Fruit fly (Drosophila melanogaster) whole organism, embryonic: ENCODE data around the gene Mvl.

ENCODE experiments used
- Ada2b ChIP-seq: fragments of 200-800 bp; sonication (Bioruptor generic); IDR thresholded peaks from 2 replicates; pipeline ENCODE4 v1.3.6; 2022; ENCODE audit warnings: missing biosample characterization, missing genetic modification characterization
- C15 ChIP-seq: fragments of 200-800 bp; sonication (Bioruptor generic); IDR thresholded peaks from 3 replicates; pipeline ENCODE4 v1.3.6; 2022; ENCODE audit warnings: missing biosample characterization, missing genetic modification characterization
- CG11398 ChIP-seq: fragments of 200-800 bp; sonication (Bioruptor generic); optimal IDR thresholded peaks from 2 replicates; lab custom pipeline; 2016; ENCODE audit warnings: missing biosample characterization, missing genetic modification characterization
- CG12942 ChIP-seq: fragments of 200-800 bp; sonication (Bioruptor generic); optimal IDR thresholded peaks from 3 replicates; lab custom pipeline; 2016; ENCODE audit warnings: missing biosample characterization, missing genetic modification characterization
- CG13894 ChIP-seq: fragments of 200-800 bp; sonication (Bioruptor generic); optimal IDR thresholded peaks from 3 replicates; lab custom pipeline; 2018; ENCODE audit warnings: missing biosample characterization, mild to moderate bottlenecking, missing genetic modification characterization, moderate library complexity
- CG15696 ChIP-seq: fragments of 200-800 bp; sonication (Bioruptor generic); optimal IDR thresholded peaks from 2 replicates; lab custom pipeline; 2019; ENCODE audit warnings: missing biosample characterization, mild to moderate bottlenecking, missing genetic modification characterization, moderate library complexity
- CG16779 ChIP-seq: fragments of 200-800 bp; sonication (Bioruptor generic); IDR thresholded peaks from 2 replicates; pipeline ENCODE4 v1.3.6; 2022; ENCODE audit warnings: missing biosample characterization, missing genetic modification characterization
- CG16813 ChIP-seq: fragments of 200-800 bp; sonication (Bioruptor generic); IDR thresholded peaks from 3 replicates; pipeline ENCODE4 v1.3.6; 2022; ENCODE audit warnings: missing biosample characterization, missing genetic modification characterization; ENCODE audit not compliant: partially characterized antibody
- CG17912 ChIP-seq: fragments of 200-800 bp; sonication (Bioruptor generic); optimal IDR thresholded peaks from 2 replicates; lab custom pipeline; 2018; ENCODE audit warnings: missing biosample characterization, mild to moderate bottlenecking, missing genetic modification characterization
- CG1832 ChIP-seq: fragments of 200-800 bp; sonication (Bioruptor generic); optimal IDR thresholded peaks from 2 replicates; lab custom pipeline; 2017; ENCODE audit warnings: missing biosample characterization, mild to moderate bottlenecking, missing genetic modification characterization, inconsistent platforms
- CG2116 ChIP-seq: fragments of 200-800 bp; sonication (Bioruptor generic); optimal IDR thresholded peaks from 3 replicates; lab custom pipeline; 2018; ENCODE audit warnings: missing biosample characterization, mild to moderate bottlenecking, missing genetic modification characterization
- CG30020 ChIP-seq: fragments of 200-800 bp; optimal IDR thresholded peaks from 2 replicates; lab custom pipeline; 2019; ENCODE audit warnings: missing biosample characterization, mild to moderate bottlenecking, missing genetic modification characterization, moderate library complexity
- CG34422 ChIP-seq: fragments of 200-800 bp; sonication (Bioruptor generic); IDR thresholded peaks from 3 replicates; pipeline ENCODE4 v1.3.6; 2022; ENCODE audit warnings: missing biosample characterization, missing genetic modification characterization
- CG3847 ChIP-seq: fragments of 200-800 bp; sonication (Bioruptor generic); IDR thresholded peaks from 2 replicates; pipeline ENCODE4 v1.3.6; 2022; ENCODE audit warnings: missing biosample characterization, missing genetic modification characterization
- CG3995 ChIP-seq: fragments of 200-800 bp; sonication (Bioruptor generic); optimal IDR thresholded peaks from 3 replicates; lab custom pipeline; 2016; ENCODE audit warnings: missing biosample characterization, missing genetic modification characterization
- CG43689 ChIP-seq: fragments of 200-800 bp; sonication (Bioruptor generic); IDR thresholded peaks from 2 replicates; pipeline ENCODE4 v1.3.6; 2022; ENCODE audit warnings: missing biosample characterization, missing genetic modification characterization
- CG4404 ChIP-seq: fragments of 200-800 bp; sonication (Bioruptor generic); IDR thresholded peaks from 2 replicates; pipeline ENCODE4 v1.3.6; 2022; ENCODE audit warnings: missing biosample characterization, missing genetic modification characterization
- CG4730 ChIP-seq: fragments of 200-800 bp; sonication (Bioruptor generic); IDR thresholded peaks from 2 replicates; pipeline ENCODE4 v1.3.6; 2022; ENCODE audit warnings: missing biosample characterization, missing genetic modification characterization
- CG6683 ChIP-seq: fragments of 200-800 bp; sonication (Bioruptor generic); optimal IDR thresholded peaks from 2 replicates; lab custom pipeline; 2017; ENCODE audit warnings: missing biosample characterization, mild to moderate bottlenecking, missing genetic modification characterization, missing genetic modification reagents
- CG7987 ChIP-seq: fragments of 200-800 bp; sonication (Bioruptor generic); optimal IDR thresholded peaks from 2 replicates; lab custom pipeline; 2018; ENCODE audit warnings: missing biosample characterization, mild to moderate bottlenecking, missing genetic modification characterization, moderate library complexity
- CG9727 ChIP-seq: fragments of 200-800 bp; sonication (Bioruptor generic); optimal IDR thresholded peaks from 3 replicates; lab custom pipeline; 2017; ENCODE audit warnings: missing biosample characterization, mild to moderate bottlenecking, missing genetic modification characterization
- CG9797 ChIP-seq: fragments of 200-800 bp; sonication (Bioruptor generic); optimal IDR thresholded peaks from 3 replicates; lab custom pipeline; 2018; ENCODE audit warnings: missing biosample characterization, mild to moderate bottlenecking, missing genetic modification characterization
- CHES-1-like ChIP-seq: fragments of 200-800 bp; sonication (Bioruptor generic); optimal IDR thresholded peaks from 2 replicates; lab custom pipeline; 2016; ENCODE audit warnings: missing biosample characterization, missing genetic modification characterization
- CkIIα-i1 ChIP-seq: fragments of 200-800 bp; sonication (Bioruptor generic); IDR thresholded peaks from 2 replicates; pipeline ENCODE4 v1.3.6; 2022; ENCODE audit warnings: missing biosample characterization, missing genetic modification characterization
- CoRest ChIP-seq: fragments of 200-800 bp; sonication (Bioruptor generic); optimal IDR thresholded peaks from 3 replicates; lab custom pipeline; 2018; ENCODE audit warnings: missing biosample characterization, mild to moderate bottlenecking, missing genetic modification characterization, moderate library complexity
- Dek ChIP-seq: fragments of 200-800 bp; sonication (Bioruptor generic); optimal IDR thresholded peaks from 3 replicates; lab custom pipeline; 2019; ENCODE audit warnings: missing biosample characterization, mild to moderate bottlenecking, missing genetic modification characterization, moderate library complexity
- Elba2 ChIP-seq: fragments of 200-800 bp; sonication (Bioruptor generic); optimal IDR thresholded peaks from 3 replicates; lab custom pipeline; 2016; ENCODE audit warnings: missing biosample characterization, missing genetic modification characterization
- H15 ChIP-seq: fragments of 200-800 bp; sonication (Bioruptor generic); IDR thresholded peaks from 3 replicates; pipeline ENCODE4 v1.3.6; 2022; ENCODE audit warnings: missing biosample characterization, missing genetic modification characterization
- Hey ChIP-seq: fragments of 200-800 bp; sonication (Bioruptor generic); optimal IDR thresholded peaks from 3 replicates; lab custom pipeline; 2018; ENCODE audit warnings: missing biosample characterization, mild to moderate bottlenecking, missing genetic modification characterization
- Hsf ChIP-seq: fragments of 200-800 bp; sonication (Bioruptor generic); optimal IDR thresholded peaks from 3 replicates; lab custom pipeline; 2016; ENCODE audit warnings: missing biosample characterization, missing genetic modification characterization
- MBD-R2 ChIP-seq: fragments of 200-800 bp; sonication (Bioruptor generic); IDR thresholded peaks from 2 replicates; pipeline ENCODE4 v1.3.6; 2022; ENCODE audit warnings: missing biosample characterization, missing genetic modification characterization
- Side ChIP-seq: fragments of 200-800 bp; sonication (Bioruptor generic); optimal IDR thresholded peaks from 2 replicates; lab custom pipeline; 2016; ENCODE audit warnings: missing biosample characterization, missing genetic modification characterization
- Sox102F ChIP-seq: fragments of 200-800 bp; sonication (Bioruptor generic); optimal IDR thresholded peaks from 2 replicates; lab custom pipeline; 2018; ENCODE audit warnings: missing biosample characterization, mild to moderate bottlenecking, missing genetic modification characterization, moderate library complexity
- Spps ChIP-seq: fragments of 200-800 bp; sonication (Bioruptor generic); optimal IDR thresholded peaks from 2 replicates; lab custom pipeline; 2018; ENCODE audit warnings: missing biosample characterization, mild to moderate bottlenecking, missing genetic modification characterization
- Stat92E ChIP-seq, 3 experiments: fragments of >200 bp in 2 of 3; fragments of 200-800 bp in 1 of 3; sonication (Bioruptor generic) in 1 of 3; optimal IDR thresholded peaks; 2 replicates each; lab custom pipeline; 2017 to 2019; ENCODE audit warnings: missing biosample characterization in 3 of 3, missing genetic modification characterization in 3 of 3, mild to moderate bottlenecking in 1 of 3, moderate library complexity in 1 of 3
- Taf1 ChIP-seq: fragments of 200-800 bp; sonication (Bioruptor generic); IDR thresholded peaks from 2 replicates; pipeline ENCODE4 v1.3.6; 2022; ENCODE audit warnings: missing biosample characterization, missing genetic modification characterization
- Xbp1 ChIP-seq: fragments of 200-800 bp; sonication (Bioruptor generic); optimal IDR thresholded peaks from 3 replicates; lab custom pipeline; 2016; ENCODE audit warnings: missing biosample characterization, mild to moderate bottlenecking, missing genetic modification characterization
- ab ChIP-seq: fragments of 200-800 bp; sonication (Bioruptor generic); optimal IDR thresholded peaks from 2 replicates; lab custom pipeline; 2016; ENCODE audit warnings: missing biosample characterization, missing genetic modification characterization
- br ChIP-seq: fragments of >200 bp; optimal IDR thresholded peaks from 2 replicates; lab custom pipeline; 2017
- croc ChIP-seq: fragments of 200-800 bp; sonication (Bioruptor generic); conservative IDR thresholded peaks from 3 replicates; pipeline ENCODE4 v1.3.6; 2022; ENCODE audit warnings: missing biosample characterization, missing genetic modification characterization
- eyg ChIP-seq: fragments of 200-800 bp; sonication (Bioruptor generic); optimal IDR thresholded peaks from 3 replicates; lab custom pipeline; 2016; ENCODE audit warnings: missing biosample characterization, missing genetic modification characterization
- gcm ChIP-seq: fragments of 200-800 bp; sonication (Bioruptor generic); optimal IDR thresholded peaks from 2 replicates; lab custom pipeline; 2019; ENCODE audit warnings: missing biosample characterization, mild to moderate bottlenecking, missing genetic modification characterization, moderate library complexity
- gsb ChIP-seq: fragments of 200-800 bp; sonication (Bioruptor generic); IDR thresholded peaks from 2 replicates; pipeline ENCODE4 v1.3.6; 2022; ENCODE audit warnings: missing biosample characterization, missing genetic modification characterization
- kah ChIP-seq: fragments of 200-800 bp; sonication (Bioruptor generic); optimal IDR thresholded peaks from 2 replicates; lab custom pipeline; 2018; ENCODE audit warnings: missing biosample characterization, mild to moderate bottlenecking, missing genetic modification characterization
- lola ChIP-seq, 3 experiments: fragments of >200 bp in 2 of 3; fragments of 200-800 bp in 1 of 3; sonication (Bioruptor generic) in 1 of 3; optimal IDR thresholded peaks; 2 replicates each; lab custom pipeline; 2017 to 2019; ENCODE audit warnings: missing biosample characterization in 3 of 3, missing genetic modification characterization in 3 of 3, mild to moderate bottlenecking in 1 of 3, moderate library complexity in 1 of 3
- pzg ChIP-seq: fragments of 200-800 bp; sonication (Bioruptor generic); optimal IDR thresholded peaks from 3 replicates; lab custom pipeline; 2018; ENCODE audit warnings: missing biosample characterization, mild to moderate bottlenecking, missing genetic modification characterization, moderate library complexity
- sd ChIP-seq: fragments of 200-800 bp; sonication (Bioruptor generic); optimal IDR thresholded peaks from 3 replicates; lab custom pipeline; 2018; ENCODE audit warnings: missing biosample characterization, mild to moderate bottlenecking, missing genetic modification characterization, moderate library complexity
- slp2 ChIP-seq: fragments of 200-800 bp; sonication (Bioruptor generic); optimal IDR thresholded peaks from 2 replicates; lab custom pipeline; 2016; ENCODE audit warnings: missing biosample characterization, missing genetic modification characterization
- sug ChIP-seq: fragments of 200-800 bp; optimal IDR thresholded peaks from 2 replicates; lab custom pipeline; 2019; ENCODE audit warnings: missing biosample characterization, mild to moderate bottlenecking, missing genetic modification characterization, moderate library complexity
- zen ChIP-seq: fragments of 200-800 bp; sonication (Bioruptor generic); optimal IDR thresholded peaks from 3 replicates; lab custom pipeline; 2018; ENCODE audit warnings: missing biosample characterization, mild to moderate bottlenecking, missing genetic modification characterization, moderate library complexity

Mvl gene

dm6 chr3R:21065010-21065695, 4.6 kb upstream of the Mvl start, which contains the start of gene AnxB9 (continued):
- TF ChIP-seq Hey (tag; lab: Kevin White, UChicago): no peak
- TF ChIP-seq CG43689 (GFP tag; lab: Robert Waterston, UW): no peak
- TF ChIP-seq CG4730: no peak
- TF ChIP-seq Side (GFP tag; lab: Kevin White, UChicago): peak; percentile 42
- peak; percentile 94 for TF ChIP-seq sd (tag; lab: Kevin White, UChicago)
- no peak for TF ChIP-seq gsb
- no peak for TF ChIP-seq Taf1
- no peak for TF ChIP-seq CG30020 (tag; lab: Kevin White, UChicago)
- no peak for TF ChIP-seq CoRest (tag; lab: Kevin White, UChicago)
- no peak for TF ChIP-seq br (lab: Kevin White, UChicago)
- TF ChIP-seq CG6683 (GFP tag; lab: Kevin White, UChicago): no peak
- TF ChIP-seq MBD-R2 (GFP tag; lab: Robert Waterston, UW): no peak
- TF ChIP-seq Sox102F (GFP tag; lab: Kevin White, UChicago): no peak
- TF ChIP-seq Stat92E (GFP tag; optimal IDR thresholded peaks at IDR 0.05; lab: Kevin White, UChicago): peak in 1 of 3 experiments; percentile 37
- no peak for TF ChIP-seq Ada2b (GFP tag; lab: Robert Waterston, UW)
- no peak for TF ChIP-seq CG4404
- TF ChIP-seq gcm (GFP tag; lab: Kevin White, UChicago): no peak
- TF ChIP-seq Elba2 (GFP tag; lab: Kevin White, UChicago): no peak
- no peak for TF ChIP-seq CG12942 (GFP tag; lab: Kevin White, UChicago)
- peak; percentile 17 for TF ChIP-seq eyg
- TF ChIP-seq CHES-1-like (GFP tag; lab: Kevin White, UChicago): no peak
- TF ChIP-seq CG17912: peak; percentile 42
- TF ChIP-seq CG16779 (GFP tag; lab: Robert Waterston, UW): no peak
- no peak for TF ChIP-seq lola (GFP tag; optimal IDR thresholded peaks at IDR 0.05; lab: Kevin White, UChicago)
- TF ChIP-seq CkIIα-i1 (GFP tag; lab: Robert Waterston, UW): no peak
- no peak for TF ChIP-seq croc
- no peak for TF ChIP-seq C15 (GFP tag; lab: Robert Waterston, UW)
- peak; percentile 54; the same call in 1 of the 3 replicates for TF ChIP-seq CG34422
- TF ChIP-seq CG3847 (GFP tag; lab: Robert Waterston, UW): no peak
- peak; percentile 44 for TF ChIP-seq pzg (GFP tag; lab: Kevin White, UChicago)
- TF ChIP-seq Spps (tag; lab: Kevin White, UChicago): no peak
- peak; percentile 51 for TF ChIP-seq sug (tag; lab: Kevin White, UChicago)
- no peak for TF ChIP-seq CG9797 (GFP tag; lab: Kevin White, UChicago)
- no peak for TF ChIP-seq CG9727 (GFP tag; lab: Kevin White, UChicago)
- TF ChIP-seq zen: no peak
- no peak for TF ChIP-seq CG2116 (GFP tag; lab: Kevin White, UChicago)
- TF ChIP-seq CG16813 (GFP tag; lab: Robert Waterston, UW): no peak; the same call in 2 of the 3 replicates
- TF ChIP-seq CG15696 (tag; lab: Kevin White, UChicago): no peak
- no peak for TF ChIP-seq H15
- no peak for TF ChIP-seq slp2
- peak; percentile 5 for TF ChIP-seq Xbp1 (GFP tag; lab: Kevin White, UChicago)
- no peak for TF ChIP-seq kah (GFP tag; lab: Kevin White, UChicago)
- TF ChIP-seq CG11398 (GFP tag; lab: Kevin White, UChicago): no peak
- peak; percentile 71 for TF ChIP-seq CG7987 (GFP tag; lab: Kevin White, UChicago)
- TF ChIP-seq ab (GFP tag; lab: Kevin White, UChicago): no peak
- no peak for TF ChIP-seq Hsf (GFP tag; lab: Kevin White, UChicago)
- TF ChIP-seq CG1832 (GFP tag; lab: Kevin White, UChicago): no peak
- no peak for TF ChIP-seq Dek
- no peak for TF ChIP-seq CG3995
- peak; percentile 83 for TF ChIP-seq CG13894 (tag; lab: Kevin White, UChicago)
